Worm (Caenorhabditis elegans): ENCODE data around the gene F09E5.3.
A peak's percentile ranks its signal among the peaks of the same experiment; 100 is the strongest.

DNA sequence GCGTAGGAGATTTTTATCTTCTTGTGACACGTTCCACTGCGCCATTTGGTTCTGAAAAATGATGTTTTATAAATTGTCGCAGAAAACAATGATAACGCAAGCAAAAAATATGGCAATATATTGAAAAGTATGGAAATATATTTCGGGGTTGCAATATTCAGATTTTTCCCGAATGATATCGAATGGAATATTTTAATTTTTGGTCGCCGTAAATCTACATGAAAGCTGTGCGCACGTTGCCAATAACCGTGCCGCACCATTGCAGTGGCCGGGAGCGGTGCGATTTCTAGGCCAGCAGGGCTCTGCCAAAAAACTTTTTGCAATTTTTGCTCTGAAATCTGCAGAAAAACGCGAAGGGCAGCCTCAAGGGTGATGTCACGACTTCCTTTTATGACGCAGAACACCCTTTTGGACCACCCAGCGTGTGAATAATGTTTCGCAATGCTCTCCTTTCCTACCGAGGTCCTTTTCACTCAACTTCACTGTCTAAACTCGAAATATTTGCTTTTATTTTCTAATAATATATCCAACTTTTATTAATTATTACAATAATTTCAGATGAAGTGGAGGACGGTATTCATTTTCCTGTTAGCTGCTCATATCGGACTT is 15.6 kb upstream of the F09E5.3 start, which contains the start of the genes F09E5.11 and bmy-1:
- TF ChIP-seq him-1 (tag; optimal IDR thresholded peaks at IDR 0.05) (peak; percentile 38), dao-5 (tag; optimal IDR thresholded peaks at IDR 0.05) (no peak), W03F9.2 (tag; optimal IDR thresholded peaks at IDR 0.05) (peak; percentile 67)

All from whole organism, L4/young adult.